Worm (Caenorhabditis elegans): ENCODE results near the gene Y42A5A.5.

Gene Y42A5A.5

ce11 chrV:11080345-11081102, 29.0 kb downstream of the Y42A5A.5 start, which contains the start of gene act-1 (continued):
- 0 out of 2 replicates have a peak, but pooled peaks have one; percentile 33 for TF ChIP-seq hmg-1.1 (GFP tag; IDR thresholded peaks at IDR 0.05)

ce11 chrV:11078874-11079273, 30.7 kb downstream of the Y42A5A.5 start:
- TF ChIP-seq fkh-10 (GFP tag; optimal IDR thresholded peaks at IDR 0.05), result no peak
- TF ChIP-seq gei-8 (GFP tag; optimal IDR thresholded peaks at IDR 0.05), result no peak
- no peak for TF ChIP-seq ceh-20 (GFP tag; IDR thresholded peaks at IDR 0.05)
- TF ChIP-seq set-16 (GFP tag; IDR thresholded peaks at IDR 0.05), result no peak
- no peak for TF ChIP-seq dmd-6 (GFP tag; IDR thresholded peaks at IDR 0.05)
- no peak for TF ChIP-seq R02D3.7 (tag; optimal IDR thresholded peaks at IDR 0.05)
- no peak for TF ChIP-seq pha-4 (GFP tag; IDR thresholded peaks at IDR 0.05)
- no peak for TF ChIP-seq pha-4 (tag; optimal IDR thresholded peaks at IDR 0.05)
- TF ChIP-seq mep-1 (tag; optimal IDR thresholded peaks at IDR 0.05), result no peak
- no peak for TF ChIP-seq madf-9 (GFP tag; conservative IDR thresholded peaks at IDR 0.05)
- no peak for TF ChIP-seq spr-1 (tag; optimal IDR thresholded peaks at IDR 0.05)
- no peak for TF ChIP-seq snpc-4 (tag; optimal IDR thresholded peaks at IDR 0.05)
- TF ChIP-seq unc-130 (GFP tag; optimal IDR thresholded peaks at IDR 0.05), result no peak
- no peak for TF ChIP-seq egl-27 (tag; optimal IDR thresholded peaks at IDR 0.05)
- no peak for TF ChIP-seq vab-7 (GFP tag; IDR thresholded peaks at IDR 0.05)
- TF ChIP-seq lsy-2 (tag; optimal IDR thresholded peaks at IDR 0.05), result no peak
- TF ChIP-seq aha-1 (tag), result no peak
- TF ChIP-seq lin-38 (GFP tag; IDR thresholded peaks at IDR 0.05), result no peak

ce11 chrV:11078104-11078724, 31.3 kb downstream of the Y42A5A.5 start, which contains the start of gene act-2:
TSS of gene act-2 (minus strand) at chrV:11078154.
- TF ChIP-seq zfp-2 (tag; optimal IDR thresholded peaks at IDR 0.05), result peak; percentile 9
- TF ChIP-seq spr-1 (tag; optimal IDR thresholded peaks at IDR 0.05), result peak; percentile 37
- no peak for TF ChIP-seq ceh-28 (tag; optimal IDR thresholded peaks at IDR 0.05)
- peak in 1 of 2 experiments; percentile 69 for TF ChIP-seq mdl-1 (tag; optimal IDR thresholded peaks at IDR 0.05)
- TF ChIP-seq snpc-4 (tag; optimal IDR thresholded peaks at IDR 0.05), result no peak
- TF ChIP-seq vab-7 (GFP tag; IDR thresholded peaks at IDR 0.05), result peak; percentile 42; the same call in 1 of the 2 replicates
- TF ChIP-seq mep-1 (tag; optimal IDR thresholded peaks at IDR 0.05), result peak; percentile 84
- no peak for TF ChIP-seq unc-62 (GFP tag; optimal IDR thresholded peaks at IDR 0.05 in 1 of 2)
- TF ChIP-seq unc-62 (tag; optimal IDR thresholded peaks at IDR 0.05), result no peak
- peak; percentile 10 for TF ChIP-seq duxl-1 (tag; optimal IDR thresholded peaks at IDR 0.05; ENCODE audit: poor library complexity)
- TF ChIP-seq arid-1 (GFP tag; conservative IDR thresholded peaks at IDR 0.05), result no peak
- TF ChIP-seq lin-13 (GFP tag; optimal IDR thresholded peaks at IDR 0.05), result peak; percentile 28
- TF ChIP-seq hif-1 (tag; optimal IDR thresholded peaks at IDR 0.05), result peak in 1 of 2 experiments; percentile 44
- TF ChIP-seq lin-38 (GFP tag; IDR thresholded peaks at IDR 0.05), result peak; percentile 94
- TF ChIP-seq mdt-29 (GFP tag; IDR thresholded peaks at IDR 0.05), result 0 out of 2 replicates have a peak, but pooled peaks have one; percentile 32
- TF ChIP-seq egl-43 (GFP tag; IDR thresholded peaks at IDR 0.05), result 0 out of 2 replicates have a peak, but pooled peaks have one; percentile 33
- 0 out of 2 replicates have a peak, but pooled peaks have one; percentile 45 for TF ChIP-seq tra-1 (GFP tag; IDR thresholded peaks at IDR 0.05)
- peak; percentile 86 for TF ChIP-seq hlh-11 (tag; optimal IDR thresholded peaks at IDR 0.05)
- peak; percentile 72 for TF ChIP-seq rbr-2 (tag; optimal IDR thresholded peaks at IDR 0.05)
- peak; percentile 55 for TF ChIP-seq nhr-28 (tag; optimal IDR thresholded peaks at IDR 0.05)
- peak; percentile 61 for TF ChIP-seq nhr-6 (tag; optimal IDR thresholded peaks at IDR 0.05)
- peak; percentile 78 for TF ChIP-seq dve-1 (tag; optimal IDR thresholded peaks at IDR 0.05; ENCODE audit: insufficient read depth)
- TF ChIP-seq fkh-10 (GFP tag; optimal IDR thresholded peaks at IDR 0.05), result peak; percentile 64
- 0 out of 2 replicates have a peak, but pooled peaks have one; percentile 16 for TF ChIP-seq pha-4 (GFP tag; IDR thresholded peaks at IDR 0.05)
- TF ChIP-seq pha-4 (tag; optimal IDR thresholded peaks at IDR 0.05), result peak; percentile 73
- TF ChIP-seq dmd-6 (GFP tag; IDR thresholded peaks at IDR 0.05), result peak; percentile 57
- TF ChIP-seq dpl-1 (GFP tag; optimal IDR thresholded peaks at IDR 0.05), result peak; percentile 93
- no peak for TF ChIP-seq ZK337.2 (GFP tag; IDR thresholded peaks at IDR 0.05)
- peak; percentile 32 for TF ChIP-seq nhr-77 (tag; optimal IDR thresholded peaks at IDR 0.05)
- peak; percentile 45 for TF ChIP-seq nhr-11 (tag; optimal IDR thresholded peaks at IDR 0.05)
- no peak for TF ChIP-seq daf-8 (GFP tag; IDR thresholded peaks at IDR 0.05)
- TF ChIP-seq mxl-3 (GFP tag; optimal IDR thresholded peaks at IDR 0.05), result peak; percentile 84
- TF ChIP-seq aha-1 (tag), result peak; percentile 97
- TF ChIP-seq nhr-25 (tag; optimal IDR thresholded peaks at IDR 0.05; ENCODE audit: borderline replicate concordance, insufficient read depth), result peak; percentile 89
